Fruit fly (Drosophila melanogaster): ENCODE measurements around the gene CG16700.
A peak's percentile ranks its signal among the peaks of the same experiment; 100 is the strongest.

Gene CG16700

DNA sequence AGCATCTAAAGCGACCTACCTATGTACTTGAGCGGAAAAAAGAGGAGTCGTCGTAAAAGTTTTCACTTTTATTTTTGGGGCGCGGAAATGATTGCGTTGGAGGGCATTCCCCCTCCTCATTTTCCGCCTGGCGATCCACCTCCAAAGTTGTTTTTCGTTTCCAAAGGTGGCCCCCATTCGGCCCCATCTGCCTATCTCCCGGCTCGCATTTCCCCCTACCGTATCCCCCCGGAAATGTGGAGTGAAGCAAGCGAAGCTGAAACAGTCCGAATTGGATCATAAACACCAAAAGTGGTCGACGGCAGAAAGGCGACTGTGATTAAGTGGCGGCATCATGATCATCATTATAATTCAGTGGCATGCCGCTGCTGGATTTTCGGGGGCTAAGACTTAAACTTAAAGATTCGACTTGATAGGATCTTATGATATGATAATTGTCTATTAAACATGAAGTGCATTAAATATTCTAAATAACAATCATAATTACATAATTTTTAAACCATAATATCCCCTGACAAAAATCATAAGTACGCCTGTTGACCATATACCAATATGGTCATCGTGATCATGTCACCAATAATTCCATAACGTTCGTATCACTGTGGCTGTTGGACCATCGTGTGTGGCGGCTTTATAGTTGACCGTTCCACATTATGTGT lies 32.0 kb downstream of the CG16700 start (continued):
- peak; percentile 75 for TF ChIP-seq CG10209 (GFP tag; optimal IDR thresholded peaks at IDR 0.05)
- no peak for TF ChIP-seq dati (GFP tag; IDR thresholded peaks at IDR 0.05)
- peak; percentile 88 for TF ChIP-seq CG18599 (GFP tag; optimal IDR thresholded peaks at IDR 0.05)
- peak; percentile 10 for TF ChIP-seq Lhr (GFP tag; optimal IDR thresholded peaks at IDR 0.05)
- peak; percentile 77 for TF ChIP-seq sisA (GFP tag; IDR thresholded peaks at IDR 0.05)
- peak; percentile 79 for TF ChIP-seq Fer3 (tag; optimal IDR thresholded peaks at IDR 0.05)
- TF ChIP-seq Mes4 (GFP tag; optimal IDR thresholded peaks at IDR 0.05), result peak; percentile 2
- TF ChIP-seq CG2199 (GFP tag; IDR thresholded peaks at IDR 0.05), result peak; percentile 48; the same call in 1 of the 3 replicates
- TF ChIP-seq her (GFP tag; optimal IDR thresholded peaks at IDR 0.05), result no peak
- peak; percentile 43 for TF ChIP-seq CG9609 (GFP tag; optimal IDR thresholded peaks at IDR 0.05)
- peak; percentile 65 for TF ChIP-seq CG11695 (GFP tag; IDR thresholded peaks at IDR 0.05)
- peak; percentile 27 for TF ChIP-seq CG10654 (GFP tag; optimal IDR thresholded peaks at IDR 0.05)
- peak; percentile 7 for TF ChIP-seq CG11398 (GFP tag; optimal IDR thresholded peaks at IDR 0.05)
- TF ChIP-seq Dek (tag; optimal IDR thresholded peaks at IDR 0.05), result peak; percentile 74
- peak; percentile 42 for TF ChIP-seq Dad (GFP tag; optimal IDR thresholded peaks at IDR 0.05)
- TF ChIP-seq CG32772 (GFP tag; IDR thresholded peaks at IDR 0.05), result peak; percentile 72
- peak; percentile 34; the same call in 1 of the 3 replicates for TF ChIP-seq croc (GFP tag; conservative IDR thresholded peaks at IDR 0.05)
- no peak for TF ChIP-seq nerfin-2 (GFP tag; IDR thresholded peaks at IDR 0.05; ENCODE audit: partially characterized antibody)
- TF ChIP-seq CG13123 (GFP tag; optimal IDR thresholded peaks at IDR 0.05), result no peak
- no peak for TF ChIP-seq CG8290 (GFP tag; optimal IDR thresholded peaks at IDR 0.05)
- TF ChIP-seq CG8290 (tag; optimal IDR thresholded peaks at IDR 0.05), result peak in 1 of 2 experiments; percentile 86
- no peak for TF ChIP-seq inv (GFP tag; IDR thresholded peaks at IDR 0.05; ENCODE audit: partially characterized antibody)
- TF ChIP-seq CG2875 (GFP tag; optimal IDR thresholded peaks at IDR 0.05), result peak; percentile 41
- TF ChIP-seq Myb (GFP tag; optimal IDR thresholded peaks at IDR 0.05), result peak; percentile 5
- TF ChIP-seq CG13624 (GFP tag; optimal IDR thresholded peaks at IDR 0.05), result peak; percentile 29
- TF ChIP-seq Eip74EF (GFP tag; optimal IDR thresholded peaks at IDR 0.05), result peak in 1 of 2 experiments; percentile 77
- peak; percentile 33 for TF ChIP-seq schlank (tag; optimal IDR thresholded peaks at IDR 0.05)
- TF ChIP-seq tgo (GFP tag; IDR thresholded peaks at IDR 0.05), result peak; percentile 58; the same call in 2 of the 3 replicates
- peak; percentile 76 for TF ChIP-seq CG2712 (tag; optimal IDR thresholded peaks at IDR 0.05)
- no peak for TF ChIP-seq CG7963 (GFP tag; IDR thresholded peaks at IDR 0.05; ENCODE audit: partially characterized antibody)
- peak; percentile 64 for TF ChIP-seq fd3F (GFP tag; optimal IDR thresholded peaks at IDR 0.05)
- peak; percentile 71 for TF ChIP-seq CG3847 (GFP tag; IDR thresholded peaks at IDR 0.05)
- TF ChIP-seq CG2889 (GFP tag; IDR thresholded peaks at IDR 0.05), result peak; percentile 65; the same call in 1 of the 3 replicates
- TF ChIP-seq insv (GFP tag; optimal IDR thresholded peaks at IDR 0.05), result no peak
- TF ChIP-seq CG15011 (GFP tag; optimal IDR thresholded peaks at IDR 0.05), result peak; percentile 54
- TF ChIP-seq nmo (GFP tag; optimal IDR thresholded peaks at IDR 0.05), result peak; percentile 81
- TF ChIP-seq Atf-2 (GFP tag; optimal IDR thresholded peaks at IDR 0.05), result peak; percentile 41
- no peak for TF ChIP-seq sqz (GFP tag; optimal IDR thresholded peaks at IDR 0.05)
- TF ChIP-seq ttk (GFP tag; IDR thresholded peaks at IDR 0.05), result peak; percentile 57
- TF ChIP-seq grau (tag; optimal IDR thresholded peaks at IDR 0.05), result peak; percentile 81
- peak; percentile 86 for TF ChIP-seq CG17359 (tag; optimal IDR thresholded peaks at IDR 0.05)
- peak; percentile 68 for TF ChIP-seq Sox100B (GFP tag; optimal IDR thresholded peaks at IDR 0.05)
- TF ChIP-seq ap (GFP tag; IDR thresholded peaks at IDR 0.05), result peak; percentile 56; the same call in 1 of the 2 replicates
- peak; percentile 41 for TF ChIP-seq D19B (GFP tag; optimal IDR thresholded peaks at IDR 0.05)
- peak in 1 of 3 experiments; percentile 49 for TF ChIP-seq lola (GFP tag; optimal IDR thresholded peaks at IDR 0.05)
- TF ChIP-seq Antp (GFP tag; optimal IDR thresholded peaks at IDR 0.05), result peak; percentile 37
- peak; percentile 72 for TF ChIP-seq Ptx1 (GFP tag; IDR thresholded peaks at IDR 0.05)
- TF ChIP-seq HLH3B (GFP tag; IDR thresholded peaks at IDR 0.05), result peak; percentile 78
- peak; percentile 16 for TF ChIP-seq CG17186 (GFP tag; optimal IDR thresholded peaks at IDR 0.05)
